Worm (Caenorhabditis elegans) whole organism, L3 larva: ENCODE results near the gene fbxc-47.

Experiments
- R02D3.7 ChIP-seq: fragments of 150-350 bp; optimal IDR thresholded peaks from 2 replicates; lab custom pipeline; 2014; ENCODE audit warnings: missing biosample characterization, missing genetic modification characterization
- aly-2 ChIP-seq: fragments of 150-350 bp; optimal IDR thresholded peaks from 2 replicates; lab custom pipeline; 2014; ENCODE audit warnings: missing biosample characterization, missing genetic modification characterization
- ama-1 ChIP-seq: fragments of 150-350 bp; optimal IDR thresholded peaks from 2 replicates; lab custom pipeline; 2018
- ceh-16 ChIP-seq: sonication (generic microtip); optimal IDR thresholded peaks from 2 replicates; lab custom pipeline; 2017; ENCODE audit warnings: missing biosample characterization, missing genetic modification characterization
- ceh-28 ChIP-seq: fragments of 150-350 bp; optimal IDR thresholded peaks from 2 replicates; lab custom pipeline; 2014; ENCODE audit warnings: missing biosample characterization, missing genetic modification reagents, missing genetic modification characterization
- ceh-82 ChIP-seq: fragments of 150-350 bp; optimal IDR thresholded peaks from 2 replicates; lab custom pipeline; 2014; ENCODE audit warnings: missing biosample characterization, missing genetic modification characterization
- ceh-9 ChIP-seq: sonication (generic microtip); optimal IDR thresholded peaks from 2 replicates; lab custom pipeline; 2018; ENCODE audit warnings: missing biosample characterization, missing genetic modification characterization
- daf-12 ChIP-seq: fragments of 150-350 bp; optimal IDR thresholded peaks from 2 replicates; lab custom pipeline; 2014; ENCODE audit warnings: missing biosample characterization, missing genetic modification reagents, missing genetic modification characterization
- egl-27 ChIP-seq: sonication (generic microtip); optimal IDR thresholded peaks from 4 replicates; lab custom pipeline; 2017; ENCODE audit warnings: missing biosample characterization, missing genetic modification reagents, missing genetic modification characterization
- egl-5 ChIP-seq: fragments of 150-350 bp; optimal IDR thresholded peaks from 2 replicates; lab custom pipeline; 2017; ENCODE audit warnings: missing biosample characterization, missing genetic modification reagents, missing genetic modification characterization, inconsistent platforms
- elt-1 ChIP-seq: fragments of 150-350 bp; optimal IDR thresholded peaks from 2 replicates; lab custom pipeline; 2014; ENCODE audit warnings: missing biosample characterization, missing genetic modification characterization
- elt-2 ChIP-seq: sonication (generic microtip); optimal IDR thresholded peaks from 2 replicates; lab custom pipeline; 2016; ENCODE audit warnings: missing genetic modification reagents, mild to moderate bottlenecking, missing genetic modification characterization, missing compliant biosample characterization
- elt-3 ChIP-seq, 3 experiments: fragments of 150-350 bp in 1 of 3; sonication (generic microtip) in 2 of 3; optimal IDR thresholded peaks; 2 replicates in 2 of 3; 4 replicates in 1 of 3; lab custom pipeline; 2014 to 2017; ENCODE audit warnings: missing biosample characterization in 3 of 3, missing genetic modification characterization in 3 of 3
- eor-1 ChIP-seq, 2 experiments: fragments of 150-350 bp; optimal IDR thresholded peaks; 2 replicates each; lab custom pipeline; 2014 to 2018; ENCODE audit warnings: missing biosample characterization in 2 of 2, missing genetic modification characterization in 2 of 2
- fkh-10 ChIP-seq: sonication (generic microtip); optimal IDR thresholded peaks from 2 replicates; lab custom pipeline; 2017; ENCODE audit warnings: missing biosample characterization, missing genetic modification reagents, missing genetic modification characterization
- fos-1 ChIP-seq: fragments of 150-350 bp; optimal IDR thresholded peaks from 2 replicates; lab custom pipeline; 2014; ENCODE audit warnings: missing biosample characterization, missing genetic modification characterization
- lin-15B ChIP-seq: fragments of 150-350 bp; optimal IDR thresholded peaks from 2 replicates; lab custom pipeline; 2014; ENCODE audit warnings: missing biosample characterization, missing genetic modification characterization
- lin-39 ChIP-seq: fragments of 150-350 bp; optimal IDR thresholded peaks from 2 replicates; lab custom pipeline; 2018; ENCODE audit warnings: missing biosample characterization, missing genetic modification reagents, missing genetic modification characterization
- lsy-12 ChIP-seq: sonication (generic microtip); optimal IDR thresholded peaks from 2 replicates; lab custom pipeline; 2016; ENCODE audit warnings: mild to moderate bottlenecking, missing genetic modification characterization, missing compliant biosample characterization
- mdl-1 ChIP-seq: fragments of 150-350 bp; optimal IDR thresholded peaks from 2 replicates; lab custom pipeline; 2014; ENCODE audit warnings: missing biosample characterization, missing genetic modification characterization
- nfya-1 ChIP-seq: sonication (generic microtip); optimal IDR thresholded peaks from 2 replicates; lab custom pipeline; 2017; ENCODE audit warnings: missing genetic modification characterization, mild to moderate bottlenecking, missing compliant biosample characterization, antibody characterized with exemption, moderate library complexity; ENCODE audit not compliant: insufficient read depth
- nhr-11 ChIP-seq: fragments of 150-350 bp; optimal IDR thresholded peaks from 2 replicates; lab custom pipeline; 2014; ENCODE audit warnings: missing biosample characterization, missing genetic modification characterization
- nhr-23 ChIP-seq: fragments of 150-350 bp; optimal IDR thresholded peaks from 2 replicates; lab custom pipeline; 2014; ENCODE audit warnings: missing biosample characterization, missing genetic modification reagents, missing genetic modification characterization
- nhr-25 ChIP-seq: sonication (generic microtip); optimal IDR thresholded peaks from 2 replicates; lab custom pipeline; 2017; ENCODE audit warnings: missing biosample characterization, missing genetic modification characterization
- nhr-28 ChIP-seq: fragments of 150-350 bp; optimal IDR thresholded peaks from 2 replicates; lab custom pipeline; 2014; ENCODE audit warnings: missing biosample characterization, missing genetic modification characterization
- nhr-43 ChIP-seq: sonication (generic microtip); optimal IDR thresholded peaks from 2 replicates; lab custom pipeline; 2016; ENCODE audit warnings: mild to moderate bottlenecking, missing genetic modification characterization, missing compliant biosample characterization; ENCODE audit not compliant: poor library complexity, severe bottlenecking
- nhr-67 ChIP-seq: fragments of 150-350 bp; optimal IDR thresholded peaks from 2 replicates; lab custom pipeline; 2014; ENCODE audit warnings: missing biosample characterization, missing genetic modification characterization
- nhr-76 ChIP-seq: fragments of 150-350 bp; sonication (generic microtip); optimal IDR thresholded peaks from 5 replicates; lab custom pipeline; 2014; ENCODE audit warnings: missing biosample characterization, missing genetic modification characterization
- nhr-77 ChIP-seq: fragments of 150-350 bp; optimal IDR thresholded peaks from 2 replicates; lab custom pipeline; 2014; ENCODE audit warnings: missing biosample characterization, missing genetic modification characterization
- pha-4 ChIP-seq: fragments of 150-350 bp; optimal IDR thresholded peaks from 2 replicates; lab custom pipeline; 2014; ENCODE audit warnings: missing biosample characterization, missing genetic modification reagents, missing genetic modification characterization
- sea-2 ChIP-seq: fragments of 150-350 bp; sonication (generic microtip); optimal IDR thresholded peaks from 4 replicates; lab custom pipeline; 2014; ENCODE audit warnings: missing biosample characterization, missing genetic modification reagents, missing genetic modification characterization
- skn-1 ChIP-seq: fragments of 150-350 bp; optimal IDR thresholded peaks from 2 replicates; lab custom pipeline; 2014; ENCODE audit warnings: missing biosample characterization, missing genetic modification characterization
- tbx-2 ChIP-seq: sonication (generic microtip); optimal IDR thresholded peaks from 2 replicates; lab custom pipeline; 2016; ENCODE audit warnings: mild to moderate bottlenecking, missing genetic modification characterization, missing compliant biosample characterization
- unc-39 ChIP-seq: sonication (generic microtip); optimal IDR thresholded peaks from 4 replicates; lab custom pipeline; 2017; ENCODE audit warnings: missing biosample characterization, missing genetic modification characterization
- unc-62 ChIP-seq: fragments of 150-350 bp; sonication (generic microtip); optimal IDR thresholded peaks from 4 replicates; lab custom pipeline; 2014; ENCODE audit warnings: missing biosample characterization, missing genetic modification reagents, missing genetic modification characterization
- zag-1 ChIP-seq: fragments of 150-350 bp; optimal IDR thresholded peaks from 2 replicates; lab custom pipeline; 2014; ENCODE audit warnings: missing biosample characterization, missing genetic modification characterization
- ztf-11 ChIP-seq: fragments of 150-350 bp; optimal IDR thresholded peaks from 2 replicates; lab custom pipeline; 2014; ENCODE audit warnings: missing biosample characterization, missing genetic modification characterization
- ztf-4 ChIP-seq: fragments of 150-350 bp; optimal IDR thresholded peaks from 2 replicates; lab custom pipeline; 2014; ENCODE audit warnings: missing biosample characterization, missing genetic modification characterization

fbxc-47 gene

DNA sequence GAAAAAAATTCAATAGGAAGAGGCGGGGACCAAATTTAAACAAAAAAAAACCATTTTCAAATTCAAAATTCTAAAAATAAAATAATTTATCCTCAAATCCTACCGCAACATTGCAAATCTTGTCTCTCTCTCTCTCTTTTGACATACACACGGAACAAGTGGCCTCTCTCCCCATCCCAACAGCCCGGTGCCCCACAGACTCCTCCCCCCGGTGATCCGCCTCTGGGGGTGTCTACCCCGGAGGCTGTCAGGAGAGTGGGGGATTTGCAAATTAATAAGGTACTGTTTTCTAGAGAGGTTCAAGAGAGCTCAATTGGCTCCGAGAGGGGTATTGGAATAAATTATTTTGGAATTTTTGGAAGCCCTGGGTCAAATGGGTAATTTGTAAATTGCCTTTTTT, 37.6 kb upstream of the fbxc-47 start:
- TF ChIP-seq nhr-43 (tag; lab: Kevin White, UChicago) (no peak), ceh-16 (no peak), daf-12 (tag; lab: Kevin White, UChicago) (no peak), nfya-1 (tag; lab: Kevin White, UChicago) (no peak), elt-3 (tag; optimal IDR thresholded peaks at IDR 0.05; lab: Kevin White, UChicago) (no peak), pha-4 (no peak), nhr-77 (no peak), egl-5 (tag; lab: Kevin White, UChicago) (no peak), unc-62 (GFP tag; lab: Kevin White, UChicago) (no peak), elt-1 (tag; lab: Kevin White, UChicago) (no peak), eor-1 (tag; optimal IDR thresholded peaks at IDR 0.05; lab: Kevin White, UChicago) (no peak)

DNA sequence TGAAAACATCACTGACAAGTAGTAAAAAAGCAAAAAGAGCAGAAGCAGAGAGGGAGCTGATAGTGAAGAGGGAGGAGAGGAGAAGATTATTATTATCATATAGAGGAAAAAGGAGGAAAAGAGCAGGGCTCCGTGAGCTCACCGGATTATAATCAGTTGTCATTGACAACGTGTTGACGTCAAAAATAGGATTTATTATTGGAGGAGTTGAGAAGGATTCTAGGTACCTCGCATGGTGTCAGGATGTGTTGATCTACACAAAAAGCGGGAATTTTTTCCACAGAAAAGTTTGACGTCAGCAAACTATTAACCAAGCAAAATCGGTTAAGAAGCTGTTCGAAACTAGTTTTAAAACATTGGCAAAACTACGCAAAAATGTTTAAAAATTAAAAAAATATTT, 31.2 kb upstream of the fbxc-47 start:
- TF ChIP-seq R02D3.7 (tag; lab: Kevin White, UChicago) (no peak), skn-1 (no peak), ceh-16 (no peak), ama-1 (lab: Kevin White, UChicago) (no peak), ceh-82 (no peak), nhr-11 (tag; lab: Kevin White, UChicago) (no peak), ceh-28 (tag; lab: Kevin White, UChicago) (no peak)

DNA sequence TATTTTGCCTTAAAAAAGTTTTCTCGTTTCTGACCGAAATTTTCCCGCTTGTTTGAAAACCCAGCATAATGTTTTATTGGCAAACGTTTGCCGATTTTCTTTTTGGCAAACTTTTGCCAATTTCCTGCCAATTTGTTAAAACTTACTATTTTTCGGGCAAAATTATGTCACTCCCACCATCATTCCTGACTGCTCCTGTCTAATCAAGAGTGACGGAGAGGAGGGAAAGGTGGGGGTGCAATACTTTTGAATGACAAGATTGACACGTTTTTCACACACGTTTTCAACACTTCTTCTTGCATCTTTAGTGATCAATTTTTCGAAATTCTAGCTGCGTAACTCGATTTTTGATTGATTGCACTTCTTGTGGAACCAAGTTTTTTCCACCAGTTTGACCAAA, 23.8 kb upstream of the fbxc-47 start:
- TF ChIP-seq lin-15B (tag; lab: Kevin White, UChicago) (no peak), ztf-4 (tag; lab: Kevin White, UChicago) (no peak), eor-1 (tag; optimal IDR thresholded peaks at IDR 0.05; lab: Kevin White, UChicago) (no peak), fos-1 (tag; lab: Kevin White, UChicago) (no peak)

DNA sequence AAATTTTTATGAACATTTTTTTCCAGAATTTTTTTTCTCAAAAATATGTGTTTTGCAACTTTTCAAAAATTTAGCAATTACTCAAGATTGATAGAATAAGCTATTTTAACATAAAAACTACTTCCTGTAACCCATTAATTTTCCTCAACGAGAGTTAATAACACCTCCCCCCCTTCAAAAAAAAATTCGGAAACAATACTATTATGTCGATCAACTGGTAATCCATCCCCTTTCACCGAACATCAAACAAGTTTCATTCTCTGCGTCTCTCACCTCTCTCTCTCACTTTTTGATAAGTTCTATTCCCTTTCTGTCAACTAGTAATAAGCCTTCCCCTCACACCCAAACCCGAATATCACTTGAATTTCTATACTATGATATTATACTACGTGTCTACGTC, 21.4 kb upstream of the fbxc-47 start, which contains the start of gene glct-6:
glct-6 (plus strand) TSS at position 301 of the 400 bp plus-strand sequence.
- no peak for TF ChIP-seq aly-2 (tag; lab: Kevin White, UChicago)

DNA sequence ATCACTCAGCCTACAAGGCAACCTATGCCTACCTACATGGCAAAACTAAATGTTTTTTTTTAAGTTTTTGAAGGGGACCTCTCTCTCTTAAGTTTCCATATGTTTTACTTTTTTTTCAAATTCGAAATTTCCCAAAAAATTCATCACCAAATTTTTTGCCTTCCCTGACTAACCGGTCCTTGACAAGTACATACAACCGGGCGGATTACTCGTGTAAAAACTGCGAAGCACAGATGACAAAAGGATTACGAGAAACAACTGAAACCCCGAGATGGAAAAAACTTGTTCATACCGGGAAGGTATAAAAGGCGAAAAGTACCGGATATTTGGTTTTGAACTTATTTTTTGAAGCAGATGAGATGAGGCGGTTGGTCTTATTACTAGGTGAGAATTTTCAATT, 10.9 kb upstream of the fbxc-47 start, which contains the start of gene K09B3.1:
K09B3.1 (plus strand) TSS at position 301 of the 400 bp plus-strand sequence.
- no peak for TF ChIP-seq unc-39 (tag; lab: Kevin White, UChicago)
- no peak for TF ChIP-seq nhr-23 (tag; lab: Kevin White, UChicago)
- no peak for TF ChIP-seq daf-12 (tag; lab: Kevin White, UChicago)
- TF ChIP-seq ztf-11 (tag; lab: Kevin White, UChicago), result no peak
- no peak for TF ChIP-seq fos-1 (tag; lab: Kevin White, UChicago)
- no peak for TF ChIP-seq elt-3 (tag; optimal IDR thresholded peaks at IDR 0.05; lab: Kevin White, UChicago)

DNA sequence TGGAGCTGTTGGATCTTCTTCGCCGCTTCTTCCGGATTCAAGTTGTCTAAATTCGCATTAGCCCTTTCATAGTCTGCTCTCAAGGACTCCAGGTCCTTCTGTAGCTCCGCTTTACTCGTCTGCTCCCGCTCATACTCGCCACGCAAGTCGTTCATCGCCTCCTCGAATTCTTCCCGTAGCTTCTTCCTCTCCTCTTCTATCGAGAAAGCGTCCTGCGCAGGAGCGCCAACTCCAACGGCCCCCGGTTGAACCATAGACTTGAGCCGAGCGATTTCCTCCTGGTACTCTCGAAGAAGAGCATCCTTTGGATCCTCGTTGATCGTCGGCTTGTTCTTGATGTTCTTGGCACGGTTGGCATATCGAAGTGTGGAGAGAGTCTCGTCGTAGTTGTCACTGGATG, 7.9 kb upstream of the fbxc-47 start:
- TF ChIP-seq zag-1 (no peak), lin-39 (tag; lab: Kevin White, UChicago) (no peak), ceh-9 (tag; lab: Kevin White, UChicago) (no peak), lsy-12 (no peak), nhr-28 (tag; lab: Kevin White, UChicago) (no peak), nhr-43 (tag; lab: Kevin White, UChicago) (no peak), nhr-76 (tag; lab: Kevin White, UChicago) (no peak), tbx-2 (no peak), ceh-82 (no peak), mdl-1 (tag; lab: Kevin White, UChicago) (no peak)

DNA sequence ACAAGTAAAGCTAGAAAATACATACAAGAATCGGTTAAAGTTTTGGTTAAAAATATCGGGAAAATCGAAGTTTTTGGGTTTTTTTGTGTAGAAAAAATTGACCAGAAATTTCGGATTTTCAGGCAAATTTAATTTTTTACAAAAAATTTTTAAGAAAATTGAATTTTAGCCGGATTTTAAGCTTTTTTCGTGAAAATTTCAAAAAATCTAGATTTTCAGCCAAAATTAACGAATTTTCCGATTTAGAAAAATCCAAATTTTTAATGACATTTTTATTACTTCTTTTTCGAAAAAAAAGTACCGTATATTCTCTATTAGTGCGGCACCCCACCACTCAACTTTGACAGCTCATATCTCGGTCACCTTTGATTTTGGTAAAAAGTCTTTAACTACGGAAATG, 4.4 kb upstream of the fbxc-47 start, which contains the start of gene osm-3:
osm-3 (minus strand) TSS at position 101 of the 400 bp plus-strand sequence.
- TF ChIP-seq mdl-1 (tag; lab: Kevin White, UChicago) (no peak), tbx-2 (no peak), nhr-28 (tag; lab: Kevin White, UChicago) (no peak), lin-15B (tag; lab: Kevin White, UChicago) (no peak), nhr-76 (tag; lab: Kevin White, UChicago) (no peak), lsy-12 (no peak), nhr-67 (tag; lab: Kevin White, UChicago) (no peak), elt-3 (tag; optimal IDR thresholded peaks at IDR 0.05; lab: Kevin White, UChicago) (no peak), elt-1 (tag; lab: Kevin White, UChicago) (no peak), eor-1 (tag; optimal IDR thresholded peaks at IDR 0.05; lab: Kevin White, UChicago) (no peak), egl-27 (tag; lab: Kevin White, UChicago) (no peak), fkh-10 (no peak), sea-2 (GFP tag; lab: Kevin White, UChicago) (no peak), lin-39 (tag; lab: Kevin White, UChicago) (no peak), ztf-4 (tag; lab: Kevin White, UChicago) (no peak), nhr-25 (no peak), elt-2 (tag; lab: Kevin White, UChicago) (no peak)
